Worm (Caenorhabditis elegans) whole organism, midembryonic: Measurements from ENCODE around the gene C32D5.14.

Experiments used
- T22C8.4 ChIP-seq: fragments of 200-800 bp; sonication (Bioruptor generic); IDR thresholded peaks from 2 replicates; pipeline ENCODE4 v1.3.6; 2022; ENCODE audit warnings: missing genetic modification characterization, missing compliant biosample characterization
- cog-1 ChIP-seq: sonication (generic microtip); optimal IDR thresholded peaks from 2 replicates; lab custom pipeline; 2016; ENCODE audit warnings: missing genetic modification characterization, missing compliant biosample characterization
- flt-1 ChIP-seq: fragments of 200-800 bp; sonication (Bioruptor generic); IDR thresholded peaks from 2 replicates; pipeline ENCODE4 v1.3.6; 2022; ENCODE audit warnings: missing genetic modification characterization, missing compliant biosample characterization
- klf-2 ChIP-seq: fragments of 200-800 bp; sonication (Bioruptor generic); conservative IDR thresholded peaks from 2 replicates; pipeline ENCODE4 v1.3.6; 2022; ENCODE audit warnings: missing genetic modification reagents, missing genetic modification characterization, missing compliant biosample characterization
- med-1 ChIP-seq: sonication (generic microtip); optimal IDR thresholded peaks from 2 replicates; lab custom pipeline; 2017; ENCODE audit warnings: missing genetic modification characterization, mild to moderate bottlenecking, missing compliant biosample characterization, antibody characterized with exemption, missing genetic modification reagents; ENCODE audit not compliant: insufficient read depth
- tab-1 ChIP-seq: fragments of 200-800 bp; sonication (Bioruptor generic); IDR thresholded peaks from 2 replicates; pipeline ENCODE4 v1.3.6; 2022; ENCODE audit warnings: missing genetic modification characterization, missing compliant biosample characterization
- ztf-23 ChIP-seq: fragments of 200-800 bp; sonication (Bioruptor generic); IDR thresholded peaks from 2 replicates; pipeline ENCODE4 v1.3.6; 2022; ENCODE audit warnings: missing genetic modification reagents, missing genetic modification characterization, missing compliant biosample characterization

DNA sequence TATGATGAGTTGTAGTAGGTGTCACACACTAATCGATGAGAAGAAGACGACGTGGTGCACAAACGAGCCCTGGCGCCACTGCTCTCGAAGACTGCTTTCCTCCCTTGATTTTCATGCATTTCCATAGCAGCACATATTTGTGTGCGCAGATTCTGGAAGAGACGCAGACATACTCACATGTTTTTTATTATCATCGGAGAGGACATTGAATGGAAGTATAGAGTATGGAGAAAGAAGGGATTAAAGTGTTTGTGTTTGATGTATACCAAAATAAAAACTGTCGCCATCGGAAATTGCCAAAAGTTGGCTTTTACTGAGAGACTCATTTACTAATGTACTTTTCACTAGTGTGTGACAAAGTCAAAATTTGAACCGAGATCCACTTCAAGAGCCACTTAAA, 41.0 kb upstream of the C32D5.14 start, which contains the start of gene mps-1:
- no peak for TF ChIP-seq flt-1
- TF ChIP-seq klf-2 (GFP tag; lab: Robert Waterston, UW): no peak
- no peak for TF ChIP-seq med-1
- no peak for TF ChIP-seq T22C8.4
- TF ChIP-seq cog-1 (tag; lab: Kevin White, UChicago): no peak
- no peak for TF ChIP-seq ztf-23 (GFP tag; lab: Robert Waterston, UW)
- no peak for TF ChIP-seq tab-1 (GFP tag; lab: Robert Waterston, UW)
